Fruit fly (Drosophila melanogaster) whole organism, wandering third instar larva: ENCODE data around the gene CG17199.

Experiments
- Rel ChIP-seq, 2 experiments: fragments of 200-800 bp; sonication (Bioruptor generic) in 1 of 2; optimal IDR thresholded peaks; 2 replicates in 1 of 2; 3 replicates in 1 of 2; lab custom pipeline; 2016 to 2019; ENCODE audit warnings: mild to moderate bottlenecking in 2 of 2, missing biosample characterization in 2 of 2, missing genetic modification characterization in 2 of 2, moderate library complexity in 1 of 2
- Vsx2 ChIP-seq: fragments of 200-300, 225-300 bp; sonication (Bioruptor generic); optimal IDR thresholded peaks from 2 replicates; lab custom pipeline; 2018; ENCODE audit warnings: missing biosample characterization, missing genetic modification characterization; ENCODE audit not compliant: partially characterized antibody
- dl ChIP-seq, 2 experiments: fragments of 175-275, 200-275 bp in 1 of 2; fragments of 200-275 bp in 1 of 2; sonication (Bioruptor generic); optimal IDR thresholded peaks; lab custom pipeline; 2018; ENCODE audit warnings: mild to moderate bottlenecking in 2 of 2, missing biosample characterization in 2 of 2, missing genetic modification characterization in 2 of 2, moderate library complexity in 2 of 2; ENCODE audit not compliant: partially characterized antibody in 2 of 2, insufficient read depth in 1 of 2
- foxo ChIP-seq, 2 experiments: fragments of 200-800 bp; sonication (Bioruptor generic); optimal IDR thresholded peaks; 2 replicates in 1 of 2; 3 replicates in 1 of 2; lab custom pipeline; 2016 to 2017; ENCODE audit warnings: missing biosample characterization in 2 of 2, missing genetic modification characterization in 2 of 2
- fru ChIP-seq: fragments of 200-800 bp; sonication (Bioruptor generic); optimal IDR thresholded peaks from 3 replicates; lab custom pipeline; 2016; ENCODE audit warnings: missing biosample characterization, mild to moderate bottlenecking, missing genetic modification characterization
- sage ChIP-seq: fragments of 200-800 bp; sonication (Bioruptor generic); optimal IDR thresholded peaks from 2 replicates; lab custom pipeline; 2016; ENCODE audit warnings: missing biosample characterization, mild to moderate bottlenecking, missing genetic modification characterization
- usp ChIP-seq: fragments of >200 bp; optimal IDR thresholded peaks from 2 replicates; lab custom pipeline; 2017; ENCODE audit warnings: missing biosample characterization, missing genetic modification characterization

- TF ChIP-seq Vsx2 (GFP tag; lab: Kevin White, UChicago), result no peak
- TF ChIP-seq sage (GFP tag; lab: Kevin White, UChicago), result no peak
- TF ChIP-seq fru (GFP tag; lab: Kevin White, UChicago), result no peak
- TF ChIP-seq foxo (GFP tag; optimal IDR thresholded peaks at IDR 0.05; lab: Kevin White, UChicago), result no peak
- no peak for TF ChIP-seq dl (GFP tag; optimal IDR thresholded peaks at IDR 0.05; lab: Kevin White, UChicago; ENCODE audit: insufficient read depth in 1 of 2, partially characterized antibody in 2 of 2)
- no peak for TF ChIP-seq usp
- no peak for TF ChIP-seq Rel (GFP tag; optimal IDR thresholded peaks at IDR 0.05; lab: Kevin White, UChicago)
- no peak for TF ChIP-seq Rel (tag; optimal IDR thresholded peaks at IDR 0.05; lab: Kevin White, UChicago)
Observed at dm6 chr3R:20169135-20169534, 40.5 kb downstream of the CG17199 start, which contains the start of gene CG5023.
